Worm (Caenorhabditis elegans) whole organism, L1 larva: ENCODE results near the gene W04G3.5.

Experiments used
- C16A3.4 ChIP-seq: fragments of 150-350 bp; optimal IDR thresholded peaks from 2 replicates; lab custom pipeline; 2014; ENCODE audit warnings: missing biosample characterization, missing genetic modification characterization
- C34B4.2 ChIP-seq: sonication (generic microtip); optimal IDR thresholded peaks from 2 replicates; lab custom pipeline; 2017; ENCODE audit warnings: mild to moderate bottlenecking, missing genetic modification characterization, missing compliant biosample characterization
- alr-1 ChIP-seq: fragments of 200-800 bp; sonication (Bioruptor generic); optimal IDR thresholded peaks from 2 replicates; lab custom pipeline; 2018; ENCODE audit warnings: borderline replicate concordance, mild to moderate bottlenecking, missing genetic modification characterization, missing compliant biosample characterization
- aly-2 ChIP-seq: fragments of 150-350 bp; optimal IDR thresholded peaks from 2 replicates; lab custom pipeline; 2014; ENCODE audit warnings: missing biosample characterization, missing genetic modification characterization
- ama-1 ChIP-seq: fragments of 150-350 bp; optimal IDR thresholded peaks from 2 replicates; lab custom pipeline; 2014
- ceh-63 ChIP-seq: fragments of 200-800 bp; sonication (Bioruptor generic); optimal IDR thresholded peaks from 2 replicates; lab custom pipeline; 2018; ENCODE audit warnings: mild to moderate bottlenecking, missing genetic modification characterization, missing compliant biosample characterization
- ceh-82 ChIP-seq, 3 experiments: fragments of 150-350 bp in 1 of 3; sonication (generic microtip) in 2 of 3; optimal IDR thresholded peaks; 2 replicates each; lab custom pipeline; 2014 to 2017; ENCODE audit warnings: missing biosample characterization in 3 of 3, missing genetic modification characterization in 3 of 3
- ceh-88 ChIP-seq: fragments of 200-800 bp; sonication (Bioruptor generic); IDR thresholded peaks from 2 replicates; pipeline ENCODE4 v1.3.6; 2022; ENCODE audit warnings: missing genetic modification characterization, missing compliant biosample characterization
- ceh-90 ChIP-seq: sonication (generic microtip); optimal IDR thresholded peaks from 2 replicates; lab custom pipeline; 2016; ENCODE audit warnings: missing genetic modification characterization, missing compliant biosample characterization
- ces-1 ChIP-seq: fragments of 150-350 bp; optimal IDR thresholded peaks from 2 replicates; lab custom pipeline; 2014; ENCODE audit warnings: missing biosample characterization, missing genetic modification reagents, missing genetic modification characterization
- dsc-1 ChIP-seq: sonication (generic microtip); optimal IDR thresholded peaks from 2 replicates; lab custom pipeline; 2016; ENCODE audit warnings: mild to moderate bottlenecking, missing genetic modification characterization, missing compliant biosample characterization
- efl-1 ChIP-seq, 4 experiments: fragments of 150-350 bp; optimal IDR thresholded peaks in 3 of 4; peaks in 1 of 4; 1 replicate in 1 of 4; 2 replicates in 3 of 4; lab custom pipeline; 2014; ENCODE audit warnings: missing biosample characterization in 2 of 4, missing genetic modification characterization in 2 of 4, missing genetic modification reagents in 2 of 4
- elt-3 ChIP-seq, 6 experiments: fragments of 150-350 bp in 1 of 6; sonication (generic microtip); optimal IDR thresholded peaks; 2 replicates each; lab custom pipeline; 2017 to 2018; ENCODE audit warnings: missing biosample characterization in 6 of 6, missing genetic modification characterization in 6 of 6, inconsistent platforms in 1 of 6
- ets-5 ChIP-seq: fragments of 200-800 bp; sonication (Bioruptor generic); IDR thresholded peaks from 2 replicates; pipeline ENCODE4 v1.3.6; 2022; ENCODE audit warnings: missing genetic modification characterization, missing compliant biosample characterization
- fkh-10 ChIP-seq: sonication (generic microtip); optimal IDR thresholded peaks from 2 replicates; lab custom pipeline; 2017; ENCODE audit warnings: missing biosample characterization, missing genetic modification reagents, missing genetic modification characterization
- grh-1 ChIP-seq: fragments of 200-800 bp; sonication (Bioruptor generic); IDR thresholded peaks from 2 replicates; pipeline ENCODE4 v1.3.6; 2022; ENCODE audit warnings: missing genetic modification reagents, missing genetic modification characterization, missing compliant biosample characterization
- irx-1 ChIP-seq: sonication (generic microtip); optimal IDR thresholded peaks from 2 replicates; lab custom pipeline; 2016; ENCODE audit warnings: missing genetic modification characterization, missing compliant biosample characterization
- lin-13 ChIP-seq: fragments of 150-350 bp; optimal IDR thresholded peaks from 2 replicates; lab custom pipeline; 2014; ENCODE audit warnings: missing biosample characterization, missing genetic modification reagents, missing genetic modification characterization
- lin-15B ChIP-seq: fragments of 150-350 bp; sonication (generic microtip); optimal IDR thresholded peaks from 3 replicates; lab custom pipeline; 2014; ENCODE audit warnings: missing biosample characterization, missing genetic modification characterization
- lin-35 ChIP-seq, 2 experiments: fragments of 150-350 bp; optimal IDR thresholded peaks; 2 replicates each; lab custom pipeline; 2014; ENCODE audit warnings: missing biosample characterization in 2 of 2, missing genetic modification characterization in 2 of 2, missing genetic modification reagents in 2 of 2
- lir-3 ChIP-seq: sonication (generic microtip); optimal IDR thresholded peaks from 2 replicates; lab custom pipeline; 2016; ENCODE audit warnings: mild to moderate bottlenecking, missing genetic modification characterization, moderate library complexity, missing compliant biosample characterization; ENCODE audit not compliant: poor library complexity
- mab-9 ChIP-seq: fragments of 200-800 bp; sonication (Bioruptor generic); IDR thresholded peaks from 2 replicates; pipeline ENCODE4 v1.3.6; 2022; ENCODE audit warnings: missing genetic modification reagents, missing genetic modification characterization, missing compliant biosample characterization
- nhr-12 ChIP-seq: sonication (generic microtip); optimal IDR thresholded peaks from 2 replicates; lab custom pipeline; 2017; ENCODE audit warnings: missing biosample characterization, missing genetic modification characterization
- nhr-20 ChIP-seq: sonication (generic microtip); optimal IDR thresholded peaks from 2 replicates; lab custom pipeline; 2016; ENCODE audit warnings: mild to moderate bottlenecking, missing genetic modification characterization, missing compliant biosample characterization
- nhr-28 ChIP-seq: fragments of 150-350 bp; optimal IDR thresholded peaks from 2 replicates; lab custom pipeline; 2014; ENCODE audit warnings: missing biosample characterization, missing genetic modification characterization
- nhr-47 ChIP-seq: sonication (generic microtip); optimal IDR thresholded peaks from 2 replicates; lab custom pipeline; 2016; ENCODE audit warnings: mild to moderate bottlenecking, missing genetic modification characterization, moderate library complexity, missing compliant biosample characterization
- nhr-71 ChIP-seq: sonication (generic microtip); optimal IDR thresholded peaks from 2 replicates; lab custom pipeline; 2016; ENCODE audit warnings: mild to moderate bottlenecking, missing genetic modification characterization, moderate library complexity, missing compliant biosample characterization
- nhr-85 ChIP-seq: sonication (generic microtip); peaks from one replicate; lab custom pipeline; 2016; ENCODE audit warnings: missing genetic modification characterization, inconsistent platforms, missing compliant biosample characterization
- pax-3 ChIP-seq: fragments of 200-800 bp; sonication (Bioruptor generic); optimal IDR thresholded peaks from 2 replicates; lab custom pipeline; 2018; ENCODE audit warnings: mild to moderate bottlenecking, missing genetic modification characterization, moderate library complexity, missing compliant biosample characterization
- rnt-1 ChIP-seq: sonication (generic microtip); optimal IDR thresholded peaks from 2 replicates; lab custom pipeline; 2016; ENCODE audit warnings: mild to moderate bottlenecking, missing genetic modification characterization, moderate library complexity, missing compliant biosample characterization
- snpc-4 ChIP-seq: fragments of 150-350 bp; optimal IDR thresholded peaks from 2 replicates; lab custom pipeline; 2014; ENCODE audit warnings: missing biosample characterization, missing genetic modification characterization
- sptf-1 ChIP-seq: fragments of 150-350 bp; optimal IDR thresholded peaks from 2 replicates; lab custom pipeline; 2014; ENCODE audit warnings: missing biosample characterization, missing genetic modification characterization
- swsn-7 ChIP-seq: sonication (generic microtip); optimal IDR thresholded peaks from 2 replicates; lab custom pipeline; 2016; ENCODE audit warnings: missing genetic modification characterization, missing compliant biosample characterization
- tbx-2 ChIP-seq: sonication (generic microtip); optimal IDR thresholded peaks from 2 replicates; lab custom pipeline; 2016; ENCODE audit warnings: missing genetic modification characterization, missing compliant biosample characterization
- unc-86 ChIP-seq: sonication (generic microtip); optimal IDR thresholded peaks from 2 replicates; lab custom pipeline; 2016; ENCODE audit warnings: missing genetic modification characterization, missing compliant biosample characterization
- xbp-1 ChIP-seq: sonication (generic microtip); optimal IDR thresholded peaks from 2 replicates; lab custom pipeline; 2016; ENCODE audit warnings: missing genetic modification characterization, missing compliant biosample characterization

Gene W04G3.5

ce11 chrX:11116723-11117122, 43.3 kb downstream of the W04G3.5 start, which contains the start of gene nlp-66:
Gene nlp-66, minus strand, starts transcription at chrX:11116823.
- TF ChIP-seq grh-1 (GFP tag; lab: Robert Waterston, UW) (no peak), nhr-28 (tag; lab: Kevin White, UChicago) (no peak), nhr-47 (tag; lab: Kevin White, UChicago) (no peak), C34B4.2 (tag; lab: Kevin White, UChicago) (no peak), snpc-4 (no peak), aly-2 (tag; lab: Kevin White, UChicago) (no peak), lin-35 (GFP tag; optimal IDR thresholded peaks at IDR 0.05; lab: Kevin White, UChicago) (no peak), sptf-1 (tag; lab: Kevin White, UChicago) (no peak), efl-1 (optimal IDR thresholded peaks at IDR 0.05; lab: Kevin White, UChicago) (no peak), efl-1 (GFP tag; optimal IDR thresholded peaks at IDR 0.05 in 1 of 2; lab: Kevin White, UChicago) (no peak), dsc-1 (no peak), swsn-7 (tag; lab: Kevin White, UChicago) (no peak), pax-3 (tag; lab: Kevin White, UChicago) (no peak), nhr-20 (no peak), nhr-71 (tag; lab: Kevin White, UChicago) (no peak), lin-13 (GFP tag; lab: Kevin White, UChicago) (no peak), ceh-63 (no peak), unc-86 (no peak), C16A3.4 (no peak)

DNA sequence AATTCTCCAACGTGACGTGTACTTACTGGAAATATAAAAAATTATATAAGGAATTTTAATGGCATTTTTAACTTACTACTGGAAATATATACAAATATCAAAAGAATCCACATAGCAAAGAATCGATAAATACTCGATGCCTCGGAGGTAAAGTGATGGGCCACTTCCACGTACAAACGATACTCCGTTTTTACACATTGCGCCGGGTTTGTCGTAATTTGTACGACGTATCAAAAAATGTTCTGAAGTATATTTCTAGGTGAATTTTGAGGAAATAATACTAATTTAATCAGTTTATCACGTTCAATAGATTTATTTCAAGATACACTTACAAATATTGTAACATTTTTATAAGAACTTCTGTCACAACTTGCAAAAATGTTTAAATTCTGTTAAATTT, 47.4 kb downstream of the W04G3.5 start, which contains the start of gene R08B4.3:
R08B4.3 (minus strand) TSS at position 198 of the 400 bp plus-strand sequence.
- TF ChIP-seq irx-1 (tag; lab: Kevin White, UChicago), result no peak
- no peak for TF ChIP-seq ets-5
- TF ChIP-seq nhr-47 (tag; lab: Kevin White, UChicago), result no peak
- no peak for TF ChIP-seq elt-3 (tag; optimal IDR thresholded peaks at IDR 0.05; lab: Kevin White, UChicago)
- no peak for TF ChIP-seq nhr-20
- TF ChIP-seq xbp-1 (tag; lab: Kevin White, UChicago), result no peak
- no peak for TF ChIP-seq ceh-63
- no peak for TF ChIP-seq ceh-90 (tag; lab: Kevin White, UChicago)
- TF ChIP-seq nhr-71 (tag; lab: Kevin White, UChicago), result no peak
- no peak for TF ChIP-seq ama-1
- TF ChIP-seq pax-3 (tag; lab: Kevin White, UChicago), result no peak
- TF ChIP-seq ceh-88 (GFP tag; lab: Robert Waterston, UW), result no peak
- TF ChIP-seq lir-3, result no peak
- TF ChIP-seq nhr-12, result no peak
- TF ChIP-seq rnt-1 (tag; lab: Kevin White, UChicago), result no peak
- TF ChIP-seq lin-15B (tag; lab: Kevin White, UChicago), result no peak
- no peak for TF ChIP-seq ceh-82 (tag; optimal IDR thresholded peaks at IDR 0.05; lab: Kevin White, UChicago)

DNA sequence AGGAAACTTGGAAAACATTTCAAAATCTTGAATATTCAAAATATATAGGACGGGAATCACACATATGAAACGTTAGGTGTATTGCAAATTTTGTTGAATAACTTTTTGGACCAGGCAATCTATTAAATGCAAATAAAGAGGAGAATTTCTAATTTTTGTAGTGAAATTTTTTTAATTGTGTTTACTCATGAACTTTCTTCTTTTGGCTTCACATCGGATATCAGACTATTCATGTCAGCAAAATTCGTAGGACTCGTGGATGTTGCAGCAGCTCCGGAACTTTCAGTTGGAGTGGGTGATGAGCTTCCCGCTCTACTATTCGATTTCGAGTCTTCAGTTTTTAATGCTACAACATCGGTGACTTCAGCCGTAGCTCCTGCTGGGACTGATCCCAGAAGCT, 49.0 kb downstream of the W04G3.5 start:
- TF ChIP-seq nhr-12 (no peak), mab-9 (GFP tag; lab: Robert Waterston, UW) (no peak), alr-1 (tag; lab: Kevin White, UChicago) (peak; percentile 72)
- TF ChIP-seq, all 84 proteins: peak for 1

DNA sequence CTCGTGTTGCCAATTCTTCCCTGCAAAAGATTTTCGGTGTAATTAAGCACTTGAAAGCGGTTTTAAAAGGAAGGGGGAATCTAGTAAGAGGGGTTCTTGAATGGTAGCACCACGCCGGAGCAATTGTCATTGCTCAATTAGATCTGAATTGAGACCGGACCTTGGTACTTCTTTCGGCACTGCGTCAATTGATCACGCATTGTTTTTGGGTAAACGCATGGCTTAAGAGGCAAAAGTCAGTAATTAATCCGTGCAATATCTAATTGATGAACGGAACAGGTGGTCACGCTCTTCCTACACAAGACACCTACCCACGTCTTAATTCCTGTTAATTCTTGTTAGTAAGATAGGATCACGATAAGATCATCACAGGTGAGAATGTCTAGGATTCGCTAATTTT, 50.5 kb downstream of the W04G3.5 start:
- peak; percentile 98 for TF ChIP-seq alr-1 (tag; lab: Kevin White, UChicago)
- peak; percentile 15 for TF ChIP-seq fkh-10 (GFP tag; lab: Kevin White, UChicago)
- TF ChIP-seq ces-1, result no peak
- no peak for TF ChIP-seq efl-1 (optimal IDR thresholded peaks at IDR 0.05; lab: Kevin White, UChicago)
- peak in 1 of 2 experiments; percentile 28 for TF ChIP-seq efl-1 (GFP tag; optimal IDR thresholded peaks at IDR 0.05 in 1 of 2; lab: Kevin White, UChicago)
- no peak for TF ChIP-seq tbx-2 (tag; lab: Kevin White, UChicago)
- TF ChIP-seq nhr-85, result no peak
